Worm (Caenorhabditis elegans) whole organism, young adult: ENCODE results near the gene puf-5.

Source experiments
- B0035.1 ChIP-seq: sonication (generic microtip); optimal IDR thresholded peaks from 2 replicates; lab custom pipeline; 2016; ENCODE audit warnings: missing genetic modification characterization, mild to moderate bottlenecking, missing compliant biosample characterization, missing genotype, missing genetic modification reagents
- B0336.3 ChIP-seq: fragments of 200-800 bp; sonication (Bioruptor generic); IDR thresholded peaks from 2 replicates; pipeline ENCODE4 v1.3.6; 2022; ENCODE audit warnings: missing genetic modification characterization, missing compliant biosample characterization
- D2030.7 ChIP-seq: fragments of 200-800 bp; sonication (Bioruptor generic); IDR thresholded peaks from 2 replicates; pipeline ENCODE4 v1.3.6; 2022; ENCODE audit warnings: missing genetic modification reagents, missing genetic modification characterization, missing compliant biosample characterization
- F10E7.11 ChIP-seq: sonication (generic microtip); optimal IDR thresholded peaks from 2 replicates; lab custom pipeline; 2017; ENCODE audit warnings: mild to moderate bottlenecking, missing genetic modification characterization, moderate library complexity, missing compliant biosample characterization
- F39B2.1 ChIP-seq: fragments of 200-800 bp; sonication (Bioruptor generic); IDR thresholded peaks from 2 replicates; pipeline ENCODE4 v1.3.6; 2022; ENCODE audit warnings: missing genetic modification reagents, missing genetic modification characterization, missing compliant biosample characterization
- F57A8.1 ChIP-seq: fragments of 200-800 bp; sonication (Bioruptor generic); optimal IDR thresholded peaks from 2 replicates; lab custom pipeline; 2018; ENCODE audit warnings: mild to moderate bottlenecking, missing genetic modification characterization, moderate library complexity, missing compliant biosample characterization
- K11D2.4 ChIP-seq: fragments of 200-800 bp; sonication (Bioruptor generic); IDR thresholded peaks from 2 replicates; pipeline ENCODE4 v1.3.6; 2022; ENCODE audit warnings: missing genetic modification reagents, missing genetic modification characterization, missing compliant biosample characterization
- K12H6.12 ChIP-seq: fragments of 200-800 bp; sonication (Bioruptor generic); optimal IDR thresholded peaks from 2 replicates; lab custom pipeline; 2018; ENCODE audit warnings: mild to moderate bottlenecking, missing genetic modification characterization, missing compliant biosample characterization
- T07F8.4 ChIP-seq: sonication (generic microtip); optimal IDR thresholded peaks from 2 replicates; lab custom pipeline; 2016; ENCODE audit warnings: mild to moderate bottlenecking, missing genetic modification characterization, moderate library complexity, missing compliant biosample characterization
- Y53F4B.3 ChIP-seq: fragments of 200-800 bp; sonication (Bioruptor generic); IDR thresholded peaks from 2 replicates; pipeline ENCODE4 v1.3.6; 2022; ENCODE audit warnings: missing genetic modification reagents, missing genetic modification characterization, missing compliant biosample characterization
- Y53G8AR.9 ChIP-seq: fragments of 200-800 bp; sonication (Bioruptor generic); conservative IDR thresholded peaks from 2 replicates; pipeline ENCODE4 v1.3.6; 2022; ENCODE audit warnings: missing genetic modification reagents, missing genetic modification characterization, missing compliant biosample characterization
- Y95B8A.8 ChIP-seq: fragments of 200-800 bp; sonication (Bioruptor generic); IDR thresholded peaks from 2 replicates; pipeline ENCODE4 v1.3.6; 2022; ENCODE audit warnings: missing genetic modification reagents, missing genetic modification characterization, missing compliant biosample characterization
- atf-7 ChIP-seq: sonication (generic microtip); optimal IDR thresholded peaks from 2 replicates; lab custom pipeline; 2017; ENCODE audit warnings: mild to moderate bottlenecking, missing genetic modification characterization, missing compliant biosample characterization
- athp-1 ChIP-seq: sonication (generic microtip); optimal IDR thresholded peaks from 2 replicates; lab custom pipeline; 2017; ENCODE audit warnings: mild to moderate bottlenecking, missing genetic modification characterization, missing compliant biosample characterization
- attf-5 ChIP-seq: fragments of 200-800 bp; sonication (Bioruptor generic); optimal IDR thresholded peaks from 2 replicates; lab custom pipeline; 2018; ENCODE audit warnings: mild to moderate bottlenecking, missing genetic modification characterization, missing compliant biosample characterization
- cebp-2 ChIP-seq: fragments of 200-800 bp; sonication (Bioruptor generic); IDR thresholded peaks from 2 replicates; pipeline ENCODE4 v1.3.6; 2022; ENCODE audit warnings: missing genetic modification characterization, missing compliant biosample characterization
- ceh-100 ChIP-seq: fragments of 200-800 bp; sonication (Bioruptor generic); IDR thresholded peaks from 2 replicates; pipeline ENCODE4 v1.3.6; 2022; ENCODE audit warnings: missing genetic modification reagents, missing genetic modification characterization, missing compliant biosample characterization
- ceh-27 ChIP-seq: fragments of 200-800 bp; sonication (Bioruptor generic); optimal IDR thresholded peaks from 2 replicates; lab custom pipeline; 2018; ENCODE audit warnings: mild to moderate bottlenecking, missing genetic modification characterization, moderate library complexity, missing compliant biosample characterization
- ceh-40 ChIP-seq: fragments of 200-800 bp; sonication (Bioruptor generic); IDR thresholded peaks from 2 replicates; pipeline ENCODE4 v1.3.6; 2022; ENCODE audit warnings: missing genetic modification characterization, missing compliant biosample characterization
- ceh-79 ChIP-seq: sonication (generic microtip); optimal IDR thresholded peaks from 2 replicates; lab custom pipeline; 2017; ENCODE audit warnings: mild to moderate bottlenecking, missing genetic modification characterization, missing compliant biosample characterization
- chd-7 ChIP-seq: sonication (generic microtip); optimal IDR thresholded peaks from 2 replicates; lab custom pipeline; 2016; ENCODE audit warnings: mild to moderate bottlenecking, missing genetic modification characterization, moderate library complexity, missing compliant biosample characterization
- die-1 ChIP-seq: sonication (generic microtip); optimal IDR thresholded peaks from 2 replicates; lab custom pipeline; 2016; ENCODE audit warnings: missing genotype, mild to moderate bottlenecking, missing genetic modification characterization, missing compliant biosample characterization
- dox-1 ChIP-seq: fragments of 200-800 bp; sonication (Bioruptor generic); IDR thresholded peaks from 2 replicates; pipeline ENCODE4 v1.3.6; 2022; ENCODE audit warnings: missing genetic modification reagents, missing genetic modification characterization, missing compliant biosample characterization
- egl-18 ChIP-seq: fragments of 200-800 bp; sonication (Bioruptor generic); IDR thresholded peaks from 2 replicates; pipeline ENCODE4 v1.3.6; 2022; ENCODE audit warnings: missing genetic modification reagents, missing genetic modification characterization, missing compliant biosample characterization
- egl-44 ChIP-seq: fragments of 200-800 bp; sonication (Bioruptor generic); IDR thresholded peaks from 2 replicates; pipeline ENCODE4 v1.3.6; 2022; ENCODE audit warnings: missing genetic modification reagents, missing genetic modification characterization, missing compliant biosample characterization
- gei-17 ChIP-seq: fragments of 200-800 bp; sonication (Bioruptor generic); optimal IDR thresholded peaks from 2 replicates; lab custom pipeline; 2018; ENCODE audit warnings: mild to moderate bottlenecking, missing genetic modification characterization, missing compliant biosample characterization
- hsf-1 ChIP-seq: fragments of 200-800 bp; sonication (Bioruptor generic); IDR thresholded peaks from 2 replicates; pipeline ENCODE4 v1.3.6; 2022; ENCODE audit warnings: missing genetic modification reagents, missing genetic modification characterization, missing compliant biosample characterization
- lag-1 ChIP-seq: fragments of 200-800 bp; sonication (Bioruptor generic); IDR thresholded peaks from 2 replicates; pipeline ENCODE4 v1.3.6; 2022; ENCODE audit warnings: missing genetic modification reagents, missing genetic modification characterization, missing compliant biosample characterization
- lin-26 ChIP-seq: fragments of 200-800 bp; sonication (Bioruptor generic); IDR thresholded peaks from 2 replicates; pipeline ENCODE4 v1.3.6; 2022; ENCODE audit warnings: missing genetic modification reagents, missing genetic modification characterization, missing compliant biosample characterization
- lir-1 ChIP-seq: fragments of 200-800 bp; sonication (Bioruptor generic); conservative IDR thresholded peaks from 2 replicates; pipeline ENCODE4 v1.3.6; 2022; ENCODE audit warnings: missing genetic modification reagents, missing genetic modification characterization, missing compliant biosample characterization
- lsl-1 ChIP-seq: fragments of 200-800 bp; sonication (Bioruptor generic); optimal IDR thresholded peaks from 2 replicates; lab custom pipeline; 2018; ENCODE audit warnings: mild to moderate bottlenecking, missing genetic modification characterization, moderate library complexity, missing compliant biosample characterization
- madf-6 ChIP-seq: fragments of 200-800 bp; sonication (Bioruptor generic); IDR thresholded peaks from 2 replicates; pipeline ENCODE4 v1.3.6; 2022; ENCODE audit warnings: missing genetic modification reagents, missing genetic modification characterization, missing compliant biosample characterization
- mcd-1 ChIP-seq: fragments of 200-800 bp; sonication (Bioruptor generic); IDR thresholded peaks from 2 replicates; pipeline ENCODE4 v1.3.6; 2022; ENCODE audit warnings: missing genetic modification reagents, missing genetic modification characterization, missing compliant biosample characterization
- nfya-1 ChIP-seq: sonication (generic microtip); optimal IDR thresholded peaks from 2 replicates; lab custom pipeline; 2017; ENCODE audit warnings: antibody characterized with exemption, missing compliant biosample characterization, missing genetic modification characterization, borderline replicate concordance; ENCODE audit not compliant: insufficient read depth
- nfyb-1 ChIP-seq: fragments of 200-800 bp; sonication (Bioruptor generic); IDR thresholded peaks from 2 replicates; pipeline ENCODE4 v1.3.6; 2022; ENCODE audit warnings: missing genetic modification reagents, missing genetic modification characterization, missing compliant biosample characterization
- nhr-120 ChIP-seq: fragments of 200-800 bp; sonication (Bioruptor generic); IDR thresholded peaks from 2 replicates; pipeline ENCODE4 v1.3.6; 2022; ENCODE audit warnings: missing genetic modification characterization, missing compliant biosample characterization
- nhr-179 ChIP-seq: sonication (generic microtip); optimal IDR thresholded peaks from 2 replicates; lab custom pipeline; 2016; ENCODE audit warnings: mild to moderate bottlenecking, missing genetic modification characterization, missing compliant biosample characterization
- nhr-80 ChIP-seq: sonication (generic microtip); optimal IDR thresholded peaks from 2 replicates; lab custom pipeline; 2016; ENCODE audit warnings: missing genetic modification characterization, missing compliant biosample characterization
- pha-4 ChIP-seq: fragments of 150-350 bp; sonication (generic microtip); optimal IDR thresholded peaks from 2 replicates; lab custom pipeline; 2014; ENCODE audit warnings: missing biosample characterization, missing genetic modification reagents, missing genetic modification characterization
- rcor-1 ChIP-seq: fragments of 200-800 bp; sonication (Bioruptor generic); IDR thresholded peaks from 2 replicates; pipeline ENCODE4 v1.3.6; 2022; ENCODE audit warnings: missing genetic modification reagents, missing genetic modification characterization, missing compliant biosample characterization
- rec-8 ChIP-seq, 2 experiments: sonication (generic microtip); optimal IDR thresholded peaks; 2 replicates each; lab custom pipeline; 2016; ENCODE audit warnings: mild to moderate bottlenecking in 2 of 2, missing genetic modification characterization in 2 of 2, missing genetic modification reagents in 2 of 2, missing genotype in 2 of 2, missing biosample characterization in 1 of 2, missing compliant biosample characterization in 1 of 2, moderate library complexity in 1 of 2
- repo-1 ChIP-seq: sonication (generic microtip); optimal IDR thresholded peaks from 2 replicates; lab custom pipeline; 2017; ENCODE audit warnings: mild to moderate bottlenecking, missing genetic modification characterization, missing compliant biosample characterization
- snpc-3.4 ChIP-seq: sonication (generic microtip); optimal IDR thresholded peaks from 2 replicates; lab custom pipeline; 2017; ENCODE audit warnings: missing genetic modification characterization, mild to moderate bottlenecking, missing compliant biosample characterization, antibody characterized with exemption, moderate library complexity, missing genotype, missing genetic modification reagents
- tlf-1 ChIP-seq: fragments of 200-800 bp; sonication (Bioruptor generic); optimal IDR thresholded peaks from 2 replicates; lab custom pipeline; 2018; ENCODE audit warnings: mild to moderate bottlenecking, missing genetic modification characterization, missing compliant biosample characterization
- unc-130 ChIP-seq: sonication (generic microtip); optimal IDR thresholded peaks from 2 replicates; lab custom pipeline; 2016; ENCODE audit warnings: missing genetic modification reagents, missing genetic modification characterization, missing compliant biosample characterization
- xnd-1 ChIP-seq: sonication (generic microtip); optimal IDR thresholded peaks from 2 replicates; lab custom pipeline; 2016; ENCODE audit warnings: missing genotype, missing genetic modification reagents, missing genetic modification characterization, missing compliant biosample characterization
- ztf-26 ChIP-seq: sonication (generic microtip); optimal IDR thresholded peaks from 2 replicates; lab custom pipeline; 2017; ENCODE audit warnings: missing genetic modification characterization, missing compliant biosample characterization
- ztf-28 ChIP-seq: fragments of 200-800 bp; sonication (Bioruptor generic); IDR thresholded peaks from 2 replicates; pipeline ENCODE4 v1.3.6; 2022; ENCODE audit warnings: missing genetic modification reagents, missing genetic modification characterization, missing compliant biosample characterization
- ztf-6 ChIP-seq: fragments of 200-800 bp; sonication (Bioruptor generic); IDR thresholded peaks from 2 replicates; pipeline ENCODE4 v1.3.6; 2022; ENCODE audit warnings: missing genetic modification reagents, missing genetic modification characterization, missing compliant biosample characterization

puf-5 gene

DNA sequence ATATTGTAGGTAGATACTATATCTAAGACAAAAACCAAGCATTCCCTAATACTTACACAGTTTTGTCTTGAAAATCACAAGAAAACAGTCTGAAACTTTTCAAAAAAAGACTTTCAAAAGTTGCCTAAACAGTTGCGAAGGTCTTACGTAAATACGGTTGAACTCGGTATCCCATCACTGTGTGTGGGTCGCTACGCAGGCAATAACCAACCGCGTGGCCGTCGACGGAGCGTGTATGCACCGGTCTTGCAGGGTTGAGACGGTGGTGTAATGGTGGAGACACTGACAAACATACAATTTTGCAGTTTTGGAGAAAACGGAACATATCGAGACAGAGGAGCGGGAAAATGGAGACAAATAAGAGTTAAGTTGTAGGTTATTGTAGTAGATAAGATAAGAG, 14.1 kb upstream of the puf-5 start, which contains the start of gene iff-2 (continued):
- peak; percentile 72; the same call in 1 of the 2 replicates for TF ChIP-seq ztf-28 (GFP tag; lab: Robert Waterston, UW)
- TF ChIP-seq rec-8 (tag; optimal IDR thresholded peaks at IDR 0.05; lab: Kevin White, UChicago) = no peak
- TF ChIP-seq dox-1 (GFP tag; lab: Robert Waterston, UW) = no peak; the same call in none of the 2 replicates
- TF ChIP-seq athp-1 (tag; lab: Kevin White, UChicago) = peak; percentile 89
- TF ChIP-seq B0035.1 (tag; lab: Kevin White, UChicago) = peak; percentile 78
- peak; percentile 99 for TF ChIP-seq K12H6.12 (tag; lab: Kevin White, UChicago)
- TF ChIP-seq tlf-1 (GFP tag; lab: Kevin White, UChicago) = peak; percentile 98
- no peak for TF ChIP-seq madf-6
- no peak for TF ChIP-seq Y53F4B.3 (GFP tag; lab: Robert Waterston, UW)
- peak; percentile 100 for TF ChIP-seq nhr-80
- peak; percentile 100 for TF ChIP-seq attf-5 (GFP tag; lab: Kevin White, UChicago)
- no peak for TF ChIP-seq lsl-1 (GFP tag; lab: Kevin White, UChicago)
- peak; percentile 92 for TF ChIP-seq rcor-1
- peak; percentile 82 for TF ChIP-seq gei-17 (GFP tag; lab: Kevin White, UChicago)
- TF ChIP-seq nfya-1 = no peak
- peak; percentile 97 for TF ChIP-seq B0336.3 (GFP tag; lab: Robert Waterston, UW)
- TF ChIP-seq mcd-1 = peak; percentile 100
- peak; percentile 18 for TF ChIP-seq snpc-3.4
- TF ChIP-seq D2030.7 = no peak
- TF ChIP-seq egl-44 (GFP tag; lab: Robert Waterston, UW) = peak; percentile 94
- peak; percentile 95 for TF ChIP-seq atf-7
- TF ChIP-seq ceh-79 (tag; lab: Kevin White, UChicago) = no peak
- peak; percentile 97 for TF ChIP-seq nfyb-1 (GFP tag; lab: Robert Waterston, UW)
- no peak for TF ChIP-seq unc-130 (GFP tag; lab: Kevin White, UChicago)
- peak; percentile 93 for TF ChIP-seq repo-1 (tag; lab: Kevin White, UChicago)
- TF ChIP-seq chd-7 (tag; lab: Kevin White, UChicago) = peak; percentile 94
- TF ChIP-seq lir-1 (GFP tag; lab: Robert Waterston, UW) = peak; percentile 97
- TF ChIP-seq nhr-120 (GFP tag; lab: Robert Waterston, UW) = peak; percentile 80; the same call in 1 of the 2 replicates
- TF ChIP-seq hsf-1 (GFP tag; lab: Robert Waterston, UW) = 0 out of 2 replicates have a peak, but pooled peaks have one; percentile 53
- peak; percentile 98 for TF ChIP-seq Y53G8AR.9
- TF ChIP-seq pha-4 (tag; lab: Kevin White, UChicago) = peak; percentile 99
- TF ChIP-seq T07F8.4 (tag; lab: Kevin White, UChicago) = peak; percentile 65
- no peak for TF ChIP-seq nhr-179 (tag; lab: Kevin White, UChicago)
- TF ChIP-seq F57A8.1 (GFP tag; lab: Kevin White, UChicago) = peak; percentile 16
- TF ChIP-seq F39B2.1 = no peak
- TF ChIP-seq ceh-100 (GFP tag; lab: Robert Waterston, UW) = peak; percentile 89
- 0 out of 2 replicates have a peak, but pooled peaks have one; percentile 51 for TF ChIP-seq cebp-2 (GFP tag; lab: Robert Waterston, UW)
- peak; percentile 23 for TF ChIP-seq F10E7.11 (tag; lab: Kevin White, UChicago)
- TF ChIP-seq ceh-40 (GFP tag; lab: Robert Waterston, UW) = 0 out of 2 replicates have a peak, but pooled peaks have one; percentile 64
- no peak for TF ChIP-seq lin-26
- peak; percentile 97 for TF ChIP-seq K11D2.4
- TF ChIP-seq ceh-27 (GFP tag; lab: Kevin White, UChicago) = peak; percentile 100
- peak; percentile 29; the same call in 1 of the 2 replicates for TF ChIP-seq lag-1
- TF ChIP-seq ztf-6 (GFP tag; lab: Robert Waterston, UW) = peak; percentile 95
- peak; percentile 98 for TF ChIP-seq ztf-26
- TF ChIP-seq die-1 (tag; lab: Kevin White, UChicago) = peak; percentile 66
- no peak for TF ChIP-seq xnd-1
- TF ChIP-seq Y95B8A.8 (GFP tag; lab: Robert Waterston, UW) = peak; percentile 92
- 0 out of 2 replicates have a peak, but pooled peaks have one; percentile 58 for TF ChIP-seq egl-18
